Worm (Caenorhabditis elegans): ENCODE measurements around the gene sre-46.

sre-46 gene

ce11 chrII:13694712-13695111 lies 26.4 kb downstream of the sre-46 start, which contains the start of gene rpoa-1 (continued):
- TF ChIP-seq zip-4 (GFP tag; optimal IDR thresholded peaks at IDR 0.05) (no peak), dpl-1 (GFP tag; optimal IDR thresholded peaks at IDR 0.05) (peak; percentile 16 to 67 (median 48)), vab-15 (tag; optimal IDR thresholded peaks at IDR 0.05) (no peak), efl-3 (GFP tag; optimal IDR thresholded peaks at IDR 0.05) (no peak), isw-1 (GFP tag; IDR thresholded peaks at IDR 0.05) (no peak; the same call in 1 of the 2 replicates), F16B12.6 (tag; optimal IDR thresholded peaks at IDR 0.05) (peak; percentile 92), nhr-12 (tag; optimal IDR thresholded peaks at IDR 0.05) (no peak), nhr-90 (tag; optimal IDR thresholded peaks at IDR 0.05; ENCODE audit: poor library complexity) (no peak), skn-1 (tag; optimal IDR thresholded peaks at IDR 0.05) (no peak), nhr-77 (tag; optimal IDR thresholded peaks at IDR 0.05) (no peak), ceh-8 (GFP tag; optimal IDR thresholded peaks at IDR 0.05) (no peak), snu-23 (GFP tag; optimal IDR thresholded peaks at IDR 0.05) (peak; percentile 35), nhr-28 (tag; optimal IDR thresholded peaks at IDR 0.05) (no peak), xbp-1 (tag; optimal IDR thresholded peaks at IDR 0.05) (peak; percentile 1), sup-37 (GFP tag; optimal IDR thresholded peaks at IDR 0.05) (no peak), nhr-19 (GFP tag; conservative IDR thresholded peaks at IDR 0.05) (peak; percentile 30; the same call in 1 of the 2 replicates), tbx-2 (tag; optimal IDR thresholded peaks at IDR 0.05) (peak; percentile 16), mep-1 (tag; optimal IDR thresholded peaks at IDR 0.05) (peak; percentile 73), egl-13 (tag; optimal IDR thresholded peaks at IDR 0.05) (no peak), dsc-1 (tag; optimal IDR thresholded peaks at IDR 0.05) (no peak), nhr-84 (tag; optimal IDR thresholded peaks at IDR 0.05) (no peak), nhr-237 (tag; optimal IDR thresholded peaks at IDR 0.05) (no peak), nhr-20 (tag; optimal IDR thresholded peaks at IDR 0.05) (peak; percentile 26), lsy-2 (tag; optimal IDR thresholded peaks at IDR 0.05) (peak; percentile 63 to 69), rnt-1 (tag; optimal IDR thresholded peaks at IDR 0.05) (no peak), snpc-4 (tag; optimal IDR thresholded peaks at IDR 0.05) (peak; percentile 53), elt-2 (tag; optimal IDR thresholded peaks at IDR 0.05) (no peak), pax-3 (tag; optimal IDR thresholded peaks at IDR 0.05) (no peak), unc-62 (GFP tag; optimal IDR thresholded peaks at IDR 0.05) (no peak), lin-15B (tag; optimal IDR thresholded peaks at IDR 0.05) (no peak), Y116A8C.19 (tag; optimal IDR thresholded peaks at IDR 0.05; ENCODE audit: borderline replicate concordance) (no peak), mab-9 (GFP tag; IDR thresholded peaks at IDR 0.05) (no peak)

- TF ChIP-seq nhr-85 (tag) (peak; percentile 0), nhr-47 (tag; optimal IDR thresholded peaks at IDR 0.05) (no peak)
These were observed 35.5 kb downstream of the sre-46 start for ce11 chrII:13685581-13685980.

- no peak for TF ChIP-seq lin-13 (GFP tag; optimal IDR thresholded peaks at IDR 0.05)
- no peak for TF ChIP-seq unc-30 (tag; optimal IDR thresholded peaks at IDR 0.05)
- no peak for TF ChIP-seq egl-13 (tag; optimal IDR thresholded peaks at IDR 0.05)
- no peak for TF ChIP-seq skn-1 (tag; optimal IDR thresholded peaks at IDR 0.05)
- no peak for TF ChIP-seq lir-3 (tag; optimal IDR thresholded peaks at IDR 0.05; ENCODE audit: poor library complexity)
- TF ChIP-seq nhr-84 (tag; optimal IDR thresholded peaks at IDR 0.05): no peak
- no peak for TF ChIP-seq zip-4 (GFP tag; optimal IDR thresholded peaks at IDR 0.05)
- peak; percentile 90 for TF ChIP-seq blmp-1 (tag; optimal IDR thresholded peaks at IDR 0.05)
- no peak for TF ChIP-seq unc-62 (GFP tag; optimal IDR thresholded peaks at IDR 0.05)
- no peak for TF ChIP-seq nhr-237 (tag; optimal IDR thresholded peaks at IDR 0.05)
- TF ChIP-seq jun-1 (tag; optimal IDR thresholded peaks at IDR 0.05): no peak
- no peak for TF ChIP-seq fkh-4 (tag; optimal IDR thresholded peaks at IDR 0.05; ENCODE audit: borderline replicate concordance)
- no peak for TF ChIP-seq sup-37 (GFP tag; optimal IDR thresholded peaks at IDR 0.05)
- no peak for TF ChIP-seq unc-86 (tag; optimal IDR thresholded peaks at IDR 0.05)
- no peak for TF ChIP-seq hlh-17 (GFP tag; optimal IDR thresholded peaks at IDR 0.05; ENCODE audit: borderline replicate concordance)
- no peak for TF ChIP-seq nhr-47 (tag; optimal IDR thresholded peaks at IDR 0.05)
- TF ChIP-seq efl-3 (GFP tag; optimal IDR thresholded peaks at IDR 0.05): no peak
- peak; percentile 95 for TF ChIP-seq vab-15 (tag; optimal IDR thresholded peaks at IDR 0.05)
- TF ChIP-seq nhr-85 (tag): peak; percentile 93
- no peak for TF ChIP-seq aha-1 (tag; optimal IDR thresholded peaks at IDR 0.05)
- no peak for TF ChIP-seq hpl-2 (GFP tag; optimal IDR thresholded peaks at IDR 0.05)
- peak; percentile 63 for TF ChIP-seq nhr-19 (GFP tag; conservative IDR thresholded peaks at IDR 0.05)
- no peak for TF ChIP-seq lin-39 (tag; optimal IDR thresholded peaks at IDR 0.05)
- no peak for TF ChIP-seq ets-5 (GFP tag; IDR thresholded peaks at IDR 0.05)
- TF ChIP-seq nhr-77 (tag; optimal IDR thresholded peaks at IDR 0.05): no peak
- no peak for TF ChIP-seq sox-4 (tag; optimal IDR thresholded peaks at IDR 0.05)
- peak; percentile 26 to 96 (median 75) for TF ChIP-seq elt-3 (tag; optimal IDR thresholded peaks at IDR 0.05)
- peak; percentile 18 for TF ChIP-seq C16A3.4 (tag; optimal IDR thresholded peaks at IDR 0.05)
These were observed 40.1 kb downstream of the sre-46 start for ce11 chrII:13681063-13681462.

All from whole organism, L1 larva.